Worm (Caenorhabditis elegans) whole organism, L1 larva: ENCODE results near the gene jun-1.

ENCODE experiments used
- C04F5.9 ChIP-seq: sonication (generic microtip); optimal IDR thresholded peaks from 2 replicates; lab custom pipeline; 2016; ENCODE audit warnings: missing genetic modification characterization, missing compliant biosample characterization
- C16A3.4 ChIP-seq: fragments of 150-350 bp; optimal IDR thresholded peaks from 2 replicates; lab custom pipeline; 2014; ENCODE audit warnings: missing biosample characterization, missing genetic modification characterization
- Y116A8C.19 ChIP-seq: sonication (generic microtip); optimal IDR thresholded peaks from 2 replicates; lab custom pipeline; 2016; ENCODE audit warnings: missing compliant biosample characterization, missing genetic modification characterization, borderline replicate concordance
- aly-2 ChIP-seq: fragments of 150-350 bp; optimal IDR thresholded peaks from 2 replicates; lab custom pipeline; 2014; ENCODE audit warnings: missing biosample characterization, missing genetic modification characterization
- ama-1 ChIP-seq: fragments of 150-350 bp; optimal IDR thresholded peaks from 2 replicates; lab custom pipeline; 2014
- blmp-1 ChIP-seq: fragments of 150-350 bp; optimal IDR thresholded peaks from 2 replicates; lab custom pipeline; 2014; ENCODE audit warnings: missing biosample characterization, missing genetic modification characterization
- ces-1 ChIP-seq: fragments of 150-350 bp; optimal IDR thresholded peaks from 2 replicates; lab custom pipeline; 2014; ENCODE audit warnings: missing biosample characterization, missing genetic modification reagents, missing genetic modification characterization
- dpl-1 ChIP-seq, 3 experiments: fragments of 150-350 bp in 2 of 3; sonication (generic microtip) in 1 of 3; optimal IDR thresholded peaks; 2 replicates each; lab custom pipeline; 2014 to 2017; ENCODE audit warnings: missing biosample characterization in 3 of 3, missing genetic modification characterization in 3 of 3, missing genetic modification reagents in 3 of 3
- efl-1 ChIP-seq, 4 experiments: fragments of 150-350 bp; optimal IDR thresholded peaks in 3 of 4; peaks in 1 of 4; 1 replicate in 1 of 4; 2 replicates in 3 of 4; lab custom pipeline; 2014; ENCODE audit warnings: missing biosample characterization in 2 of 4, missing genetic modification characterization in 2 of 4, missing genetic modification reagents in 2 of 4
- elt-3 ChIP-seq, 6 experiments: fragments of 150-350 bp in 1 of 6; sonication (generic microtip); optimal IDR thresholded peaks; 2 replicates each; lab custom pipeline; 2017 to 2018; ENCODE audit warnings: missing biosample characterization in 6 of 6, missing genetic modification characterization in 6 of 6, inconsistent platforms in 1 of 6
- fkh-10 ChIP-seq: sonication (generic microtip); optimal IDR thresholded peaks from 2 replicates; lab custom pipeline; 2017; ENCODE audit warnings: missing biosample characterization, missing genetic modification reagents, missing genetic modification characterization
- fos-1 ChIP-seq: fragments of 150-350 bp; optimal IDR thresholded peaks from 2 replicates; lab custom pipeline; 2014; ENCODE audit warnings: missing biosample characterization, missing genetic modification characterization
- lin-13 ChIP-seq: fragments of 150-350 bp; optimal IDR thresholded peaks from 2 replicates; lab custom pipeline; 2014; ENCODE audit warnings: missing biosample characterization, missing genetic modification reagents, missing genetic modification characterization
- lin-14 ChIP-seq: fragments of 200-800 bp; sonication (Bioruptor generic); optimal IDR thresholded peaks from 2 replicates; lab custom pipeline; 2018; ENCODE audit warnings: mild to moderate bottlenecking, missing genetic modification characterization, moderate library complexity, missing compliant biosample characterization
- lin-35 ChIP-seq, 2 experiments: fragments of 150-350 bp; optimal IDR thresholded peaks; 2 replicates each; lab custom pipeline; 2014; ENCODE audit warnings: missing biosample characterization in 2 of 2, missing genetic modification characterization in 2 of 2, missing genetic modification reagents in 2 of 2
- lsy-2 ChIP-seq, 2 experiments: fragments of 150-350 bp; optimal IDR thresholded peaks; 2 replicates each; lab custom pipeline; 2014; ENCODE audit warnings: missing biosample characterization in 2 of 2, missing genetic modification characterization in 2 of 2
- mdl-1 ChIP-seq, 2 experiments: fragments of 150-350 bp; optimal IDR thresholded peaks; 2 replicates each; lab custom pipeline; 2014 to 2017; ENCODE audit warnings: missing biosample characterization in 2 of 2, missing genetic modification characterization in 2 of 2, inconsistent platforms in 1 of 2
- mep-1 ChIP-seq: fragments of 150-350 bp; optimal IDR thresholded peaks from 2 replicates; lab custom pipeline; 2014; ENCODE audit warnings: missing biosample characterization, missing genetic modification characterization
- nhr-20 ChIP-seq: sonication (generic microtip); optimal IDR thresholded peaks from 2 replicates; lab custom pipeline; 2016; ENCODE audit warnings: mild to moderate bottlenecking, missing genetic modification characterization, missing compliant biosample characterization
- nhr-47 ChIP-seq: sonication (generic microtip); optimal IDR thresholded peaks from 2 replicates; lab custom pipeline; 2016; ENCODE audit warnings: mild to moderate bottlenecking, missing genetic modification characterization, moderate library complexity, missing compliant biosample characterization
- nhr-71 ChIP-seq: sonication (generic microtip); optimal IDR thresholded peaks from 2 replicates; lab custom pipeline; 2016; ENCODE audit warnings: mild to moderate bottlenecking, missing genetic modification characterization, moderate library complexity, missing compliant biosample characterization
- nhr-76 ChIP-seq: sonication (generic microtip); optimal IDR thresholded peaks from 2 replicates; lab custom pipeline; 2017; ENCODE audit warnings: missing biosample characterization, missing genetic modification characterization
- nhr-77 ChIP-seq: fragments of 150-350 bp; optimal IDR thresholded peaks from 2 replicates; lab custom pipeline; 2014; ENCODE audit warnings: missing biosample characterization, missing genetic modification characterization
- pax-3 ChIP-seq: fragments of 200-800 bp; sonication (Bioruptor generic); optimal IDR thresholded peaks from 2 replicates; lab custom pipeline; 2018; ENCODE audit warnings: mild to moderate bottlenecking, missing genetic modification characterization, moderate library complexity, missing compliant biosample characterization
- pqm-1 ChIP-seq: sonication (generic microtip); optimal IDR thresholded peaks from 3 replicates; lab custom pipeline; 2017; ENCODE audit warnings: missing biosample characterization, missing genetic modification characterization
- rnt-1 ChIP-seq: sonication (generic microtip); optimal IDR thresholded peaks from 2 replicates; lab custom pipeline; 2016; ENCODE audit warnings: mild to moderate bottlenecking, missing genetic modification characterization, moderate library complexity, missing compliant biosample characterization
- skn-1 ChIP-seq: fragments of 150-350 bp; optimal IDR thresholded peaks from 2 replicates; lab custom pipeline; 2014; ENCODE audit warnings: missing biosample characterization, missing genetic modification characterization
- snu-23 ChIP-seq: sonication (generic microtip); optimal IDR thresholded peaks from 2 replicates; lab custom pipeline; 2016; ENCODE audit warnings: missing genetic modification characterization, missing compliant biosample characterization
- tbx-2 ChIP-seq: sonication (generic microtip); optimal IDR thresholded peaks from 2 replicates; lab custom pipeline; 2016; ENCODE audit warnings: missing genetic modification characterization, missing compliant biosample characterization
- unc-30 ChIP-seq: sonication (generic microtip); optimal IDR thresholded peaks from 2 replicates; lab custom pipeline; 2017; ENCODE audit warnings: missing biosample characterization, missing genetic modification characterization
- unc-86 ChIP-seq: sonication (generic microtip); optimal IDR thresholded peaks from 2 replicates; lab custom pipeline; 2016; ENCODE audit warnings: missing genetic modification characterization, missing compliant biosample characterization
- unc-98 ChIP-seq: fragments of 200-800 bp; sonication (Bioruptor generic); IDR thresholded peaks from 2 replicates; pipeline ENCODE4 v1.3.6; 2022; ENCODE audit warnings: missing genetic modification characterization, missing compliant biosample characterization
- vab-15 ChIP-seq: sonication (generic microtip); optimal IDR thresholded peaks from 2 replicates; lab custom pipeline; 2017; ENCODE audit warnings: missing genotype, mild to moderate bottlenecking, missing genetic modification characterization, missing compliant biosample characterization
- xbp-1 ChIP-seq: sonication (generic microtip); optimal IDR thresholded peaks from 2 replicates; lab custom pipeline; 2016; ENCODE audit warnings: missing genetic modification characterization, missing compliant biosample characterization
- ztf-4 ChIP-seq: fragments of 150-350 bp; optimal IDR thresholded peaks from 2 replicates; lab custom pipeline; 2014; ENCODE audit warnings: missing biosample characterization, missing genetic modification characterization

jun-1 gene

ce11 chrII:9099017-9099416 is 13.9 kb upstream of the jun-1 start, which contains the start of gene T24H10.1 (continued):
- TF ChIP-seq C16A3.4 (tag; lab: Kevin White, UChicago) (peak; percentile 68), unc-86 (tag; lab: Kevin White, UChicago) (peak; percentile 71), Y116A8C.19 (tag; lab: Kevin White, UChicago) (no peak), unc-30 (tag; lab: Kevin White, UChicago) (no peak), C04F5.9 (tag; lab: Kevin White, UChicago) (peak; percentile 45), nhr-76 (no peak)

- no peak for TF ChIP-seq mdl-1 (tag; optimal IDR thresholded peaks at IDR 0.05; lab: Kevin White, UChicago)
- TF ChIP-seq ztf-4 (tag; lab: Kevin White, UChicago): no peak
- TF ChIP-seq pqm-1 (tag; lab: Kevin White, UChicago): no peak
- no peak for TF ChIP-seq pax-3 (tag; lab: Kevin White, UChicago)
- no peak for TF ChIP-seq efl-1 (optimal IDR thresholded peaks at IDR 0.05; lab: Kevin White, UChicago)
- TF ChIP-seq efl-1 (GFP tag; optimal IDR thresholded peaks at IDR 0.05 in 1 of 2; lab: Kevin White, UChicago): peak in 1 of 2 experiments; percentile 48
These were observed 12.2 kb upstream of the jun-1 start, which contains the start of gene T24H10.5 for ce11 chrII:9100798-9101197. T24H10.5 (plus strand) TSS chrII:9101098.

DNA sequence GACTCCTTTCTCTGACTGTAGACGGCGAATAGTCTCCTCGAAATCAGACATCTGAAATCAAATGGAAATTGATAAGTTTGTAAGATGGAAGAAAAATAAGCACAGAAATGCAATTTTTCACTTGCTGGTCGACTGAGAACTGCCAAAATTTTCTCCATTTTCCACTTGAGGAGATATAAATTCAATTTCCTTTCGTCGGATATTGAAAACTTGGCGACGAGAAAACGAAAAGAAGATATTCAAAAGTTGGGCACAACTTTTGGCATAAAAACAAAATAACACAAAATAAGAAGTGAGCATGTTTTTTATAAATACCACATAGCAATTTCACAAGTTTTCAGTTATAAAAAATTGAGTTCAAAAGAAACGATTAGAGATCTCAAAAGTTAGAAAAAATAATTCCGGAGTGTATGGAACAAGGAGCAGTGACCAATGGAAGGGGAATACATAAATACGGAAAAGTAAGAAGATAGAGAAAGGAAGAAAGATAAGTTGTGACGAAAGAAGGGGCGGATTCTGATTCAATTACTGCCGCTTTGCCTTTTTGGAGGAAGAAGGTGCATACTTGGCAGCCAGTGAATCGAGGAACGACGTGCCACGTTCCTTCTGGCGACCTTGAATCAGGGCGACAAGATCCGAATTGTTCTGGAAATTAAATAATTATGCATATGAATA is 5.7 kb upstream of the jun-1 start, which contains the start of gene dyrb-1:
TSS of gene dyrb-1 (minus strand) at position 51 of the 675 bp plus-strand sequence.
- TF ChIP-seq nhr-77 (tag; lab: Kevin White, UChicago) (no peak), ces-1 (peak; percentile 47), fkh-10 (peak; percentile 20), lin-14 (GFP tag; lab: Kevin White, UChicago) (peak; percentile 43)

- TF ChIP-seq fkh-10 (no peak), ama-1 (lab: Kevin White, UChicago) (no peak), rnt-1 (tag; lab: Kevin White, UChicago) (peak; percentile 18), dpl-1 (GFP tag; optimal IDR thresholded peaks at IDR 0.05; lab: Kevin White, UChicago) (peak; percentile 68 to 87 (median 83)), blmp-1 (peak; percentile 26), skn-1 (tag; lab: Kevin White, UChicago) (peak; percentile 59), aly-2 (no peak), lin-14 (GFP tag; lab: Kevin White, UChicago) (peak; percentile 4), xbp-1 (tag; lab: Kevin White, UChicago) (no peak), mep-1 (peak; percentile 35), nhr-20 (tag; lab: Kevin White, UChicago) (peak; percentile 42), ces-1 (no peak), efl-1 (optimal IDR thresholded peaks at IDR 0.05; lab: Kevin White, UChicago) (peak; percentile 26 to 85), efl-1 (GFP tag; optimal IDR thresholded peaks at IDR 0.05 in 1 of 2; lab: Kevin White, UChicago) (peak; percentile 88 to 98), vab-15 (tag; lab: Kevin White, UChicago) (no peak), nhr-71 (peak; percentile 29), unc-30 (tag; lab: Kevin White, UChicago) (no peak), elt-3 (tag; optimal IDR thresholded peaks at IDR 0.05; lab: Kevin White, UChicago) (no peak), lin-13 (GFP tag; lab: Kevin White, UChicago) (no peak), ztf-4 (tag; lab: Kevin White, UChicago) (no peak), unc-98 (GFP tag; lab: Robert Waterston, UW) (no peak), Y116A8C.19 (tag; lab: Kevin White, UChicago) (no peak), lin-35 (GFP tag; optimal IDR thresholded peaks at IDR 0.05; lab: Kevin White, UChicago) (peak; percentile 85 to 95), fos-1 (tag; lab: Kevin White, UChicago) (no peak), lsy-2 (tag; optimal IDR thresholded peaks at IDR 0.05; lab: Kevin White, UChicago) (peak; percentile 9 to 65), nhr-47 (tag; lab: Kevin White, UChicago) (peak; percentile 5), tbx-2 (tag; lab: Kevin White, UChicago) (no peak), snu-23 (GFP tag; lab: Kevin White, UChicago) (peak; percentile 8)
These were observed 4.5 kb upstream of the jun-1 start, which contains the start of gene dnj-23 for ce11 chrII:9108443-9108842. dnj-23 (minus strand) TSS chrII:9108600.
